Fruit fly (Drosophila melanogaster): ENCODE measurements around the gene Ilp3.

Gene Ilp3

dm6 chr3L:9763389-9763917 lies 38.5 kb downstream of the Ilp3 start, which contains the start of gene Ae2 (continued):
- TF ChIP-seq cas (GFP tag; IDR thresholded peaks at IDR 0.05), result no peak
- TF ChIP-seq CG12236 (GFP tag; optimal IDR thresholded peaks at IDR 0.05), result no peak
- no peak for TF ChIP-seq CG7372 (GFP tag; IDR thresholded peaks at IDR 0.05)
- TF ChIP-seq Pdp1 (GFP tag; optimal IDR thresholded peaks at IDR 0.05), result peak in 1 of 2 experiments; percentile 55
- no peak; the same call in 2 of the 3 replicates for TF ChIP-seq CG6791 (GFP tag; IDR thresholded peaks at IDR 0.05; ENCODE audit: partially characterized antibody)
- peak; percentile 19; the same call in 1 of the 3 replicates for TF ChIP-seq Opbp (GFP tag; IDR thresholded peaks at IDR 0.05; ENCODE audit: partially characterized antibody)
- no peak for TF ChIP-seq pfk (GFP tag; optimal IDR thresholded peaks at IDR 0.05)
- TF ChIP-seq seq (GFP tag; IDR thresholded peaks at IDR 0.05), result no peak
- no peak for TF ChIP-seq B-H1 (GFP tag; IDR thresholded peaks at IDR 0.05)
- peak; percentile 46; the same call in 1 of the 2 replicates for TF ChIP-seq CG13287 (GFP tag; IDR thresholded peaks at IDR 0.05; ENCODE audit: partially characterized antibody)
- TF ChIP-seq oc (tag; optimal IDR thresholded peaks at IDR 0.05), result no peak
- no peak for TF ChIP-seq ranshi (GFP tag; IDR thresholded peaks at IDR 0.05)
- TF ChIP-seq abd-A (tag; optimal IDR thresholded peaks at IDR 0.05), result peak; percentile 36
- TF ChIP-seq CG34376 (GFP tag; optimal IDR thresholded peaks at IDR 0.05), result peak; percentile 3
- TF ChIP-seq CG15514 (GFP tag; optimal IDR thresholded peaks at IDR 0.05), result no peak
- no peak for TF ChIP-seq CG9215 (GFP tag; IDR thresholded peaks at IDR 0.05)
- no peak for TF ChIP-seq H2.0 (GFP tag; IDR thresholded peaks at IDR 0.05)
- TF ChIP-seq sqz (GFP tag; optimal IDR thresholded peaks at IDR 0.05), result no peak
- TF ChIP-seq sna (GFP tag; IDR thresholded peaks at IDR 0.05; ENCODE audit: partially characterized antibody), result no peak
- no peak for TF ChIP-seq Gsc (GFP tag; IDR thresholded peaks at IDR 0.05)
- no peak for TF ChIP-seq CG12744 (GFP tag; optimal IDR thresholded peaks at IDR 0.05)
- peak; percentile 1 for TF ChIP-seq pho (GFP tag; optimal IDR thresholded peaks at IDR 0.05)
- TF ChIP-seq Usf (GFP tag; optimal IDR thresholded peaks at IDR 0.05), result no peak
- no peak for TF ChIP-seq ab (GFP tag; optimal IDR thresholded peaks at IDR 0.05)
- no peak for TF ChIP-seq CG8359 (GFP tag; optimal IDR thresholded peaks at IDR 0.05; ENCODE audit: borderline replicate concordance)
- TF ChIP-seq kay (GFP tag; optimal IDR thresholded peaks at IDR 0.05), result no peak
- TF ChIP-seq gsb (GFP tag; IDR thresholded peaks at IDR 0.05), result no peak
- no peak for TF ChIP-seq schlank (tag; optimal IDR thresholded peaks at IDR 0.05)
- TF ChIP-seq TFAM (GFP tag; optimal IDR thresholded peaks at IDR 0.05), result no peak
- peak; percentile 17 for TF ChIP-seq Nf-YC (tag; optimal IDR thresholded peaks at IDR 0.05)
- no peak for TF ChIP-seq ham (GFP tag; IDR thresholded peaks at IDR 0.05)
- TF ChIP-seq repo (GFP tag; optimal IDR thresholded peaks at IDR 0.05), result no peak
- no peak for TF ChIP-seq HmgD (GFP tag; optimal IDR thresholded peaks at IDR 0.05)
- TF ChIP-seq dm (GFP tag; optimal IDR thresholded peaks at IDR 0.05), result peak; percentile 3
- no peak for TF ChIP-seq kah (GFP tag; optimal IDR thresholded peaks at IDR 0.05)
- TF ChIP-seq CG12299 (tag; optimal IDR thresholded peaks at IDR 0.05), result no peak
- no peak for TF ChIP-seq CG15479 (GFP tag; optimal IDR thresholded peaks at IDR 0.05)
- no peak for TF ChIP-seq CG17385 (GFP tag; optimal IDR thresholded peaks at IDR 0.05)
- TF ChIP-seq ash1 (GFP tag; optimal IDR thresholded peaks at IDR 0.05), result no peak
- TF ChIP-seq CG11456 (GFP tag; IDR thresholded peaks at IDR 0.05), result no peak
- TF ChIP-seq lbe (GFP tag; optimal IDR thresholded peaks at IDR 0.05), result peak; percentile 10
- no peak for TF ChIP-seq CG8089 (GFP tag; optimal IDR thresholded peaks at IDR 0.05)
- peak; percentile 1 for TF ChIP-seq Fer1 (GFP tag; optimal IDR thresholded peaks at IDR 0.05)
- TF ChIP-seq sd (tag; optimal IDR thresholded peaks at IDR 0.05), result peak; percentile 5
- TF ChIP-seq sob (GFP tag; IDR thresholded peaks at IDR 0.05), result peak; percentile 52; the same call in 1 of the 2 replicates
- TF ChIP-seq Atf6 (GFP tag; IDR thresholded peaks at IDR 0.05), result peak; percentile 21; the same call in 1 of the 2 replicates
- TF ChIP-seq CG10543 (GFP tag; optimal IDR thresholded peaks at IDR 0.05), result peak; percentile 40
- no peak for TF ChIP-seq CG17612 (GFP tag; IDR thresholded peaks at IDR 0.05)
- no peak for TF ChIP-seq Chrac-16 (GFP tag; optimal IDR thresholded peaks at IDR 0.05)
- TF ChIP-seq slbo (GFP tag; IDR thresholded peaks at IDR 0.05), result peak; percentile 22; the same call in 1 of the 2 replicates
- no peak for TF ChIP-seq Fer2 (tag; optimal IDR thresholded peaks at IDR 0.05)
